Fruit fly (Drosophila melanogaster) ovary, adult (tissue): Measurements from ENCODE around the gene ric8a.

Experiments
- CG17801 ChIP-seq: fragments of 200-800 bp; optimal IDR thresholded peaks from 2 replicates; lab custom pipeline; 2019; ENCODE audit warnings: missing biosample characterization, mild to moderate bottlenecking, missing genetic modification characterization, moderate library complexity; ENCODE audit not compliant: partially characterized antibody

The ric8a gene

DNA sequence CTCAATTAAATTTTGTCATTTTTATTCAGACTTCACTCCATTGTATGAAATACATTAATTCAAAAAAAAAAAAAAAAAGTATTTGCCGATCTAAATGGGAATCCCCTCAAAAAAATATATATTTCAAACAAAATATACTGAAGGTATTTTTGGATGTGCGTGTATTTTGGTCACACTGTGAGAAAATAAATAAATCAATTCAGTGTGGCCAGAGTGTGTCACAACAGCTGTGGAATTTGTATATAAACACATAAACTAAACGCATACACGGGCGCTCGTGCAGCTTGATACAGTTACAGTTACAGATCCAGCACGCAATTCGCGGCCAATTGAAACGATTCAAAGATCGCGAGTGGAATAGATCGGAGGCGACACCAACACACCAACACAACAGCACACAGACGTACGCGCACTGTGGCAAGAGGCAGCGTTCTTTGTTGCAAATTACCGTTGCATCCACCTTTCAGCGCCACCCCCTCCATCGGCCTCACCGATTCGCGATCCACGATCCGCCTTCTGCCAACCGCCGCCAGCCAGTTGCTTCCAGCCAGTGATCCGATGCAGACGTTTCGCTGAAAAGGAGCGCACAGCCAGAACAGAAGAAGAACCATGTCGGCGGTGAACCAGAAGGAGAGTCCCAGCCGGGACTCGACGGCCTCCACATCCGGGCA, 5.7 kb upstream of the ric8a start, which contains the start of gene CG17754:
CG17754 (plus strand) TSS at position 260 of the 671 bp plus-strand sequence.
- TF ChIP-seq CG17801, result peak; percentile 62

DNA sequence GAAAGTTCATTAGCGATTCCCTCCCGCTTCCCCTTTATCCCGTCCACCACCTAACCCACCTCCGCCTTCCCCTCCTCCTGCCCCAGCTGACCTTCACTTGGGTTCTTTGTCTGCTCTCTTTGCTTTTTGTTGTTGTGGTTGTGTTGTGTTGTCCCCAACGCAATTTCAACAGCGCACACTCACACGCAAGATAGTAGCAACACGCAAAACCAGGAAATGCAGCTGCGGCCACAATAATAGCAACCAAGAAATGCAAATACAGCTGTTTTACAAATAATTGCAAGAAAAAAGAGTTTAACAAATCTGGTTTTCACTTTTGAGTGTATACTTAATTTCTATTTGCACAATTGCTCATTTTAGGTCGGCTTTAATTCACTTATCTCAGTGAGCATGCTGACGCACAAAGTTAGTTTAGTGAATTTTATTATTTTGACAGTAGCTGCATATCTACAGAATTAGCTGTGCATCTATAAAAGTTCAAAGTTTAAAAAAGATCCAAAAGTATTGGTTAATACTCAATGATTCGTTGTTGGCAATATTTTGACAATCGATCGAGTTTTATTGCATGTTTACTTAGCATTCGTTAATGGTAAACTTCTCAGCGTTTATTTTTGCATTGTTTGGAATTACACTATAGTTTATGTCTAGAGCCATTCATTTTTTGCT, 4.6 kb upstream of the ric8a start:
- TF ChIP-seq CG17801, result no peak

DNA sequence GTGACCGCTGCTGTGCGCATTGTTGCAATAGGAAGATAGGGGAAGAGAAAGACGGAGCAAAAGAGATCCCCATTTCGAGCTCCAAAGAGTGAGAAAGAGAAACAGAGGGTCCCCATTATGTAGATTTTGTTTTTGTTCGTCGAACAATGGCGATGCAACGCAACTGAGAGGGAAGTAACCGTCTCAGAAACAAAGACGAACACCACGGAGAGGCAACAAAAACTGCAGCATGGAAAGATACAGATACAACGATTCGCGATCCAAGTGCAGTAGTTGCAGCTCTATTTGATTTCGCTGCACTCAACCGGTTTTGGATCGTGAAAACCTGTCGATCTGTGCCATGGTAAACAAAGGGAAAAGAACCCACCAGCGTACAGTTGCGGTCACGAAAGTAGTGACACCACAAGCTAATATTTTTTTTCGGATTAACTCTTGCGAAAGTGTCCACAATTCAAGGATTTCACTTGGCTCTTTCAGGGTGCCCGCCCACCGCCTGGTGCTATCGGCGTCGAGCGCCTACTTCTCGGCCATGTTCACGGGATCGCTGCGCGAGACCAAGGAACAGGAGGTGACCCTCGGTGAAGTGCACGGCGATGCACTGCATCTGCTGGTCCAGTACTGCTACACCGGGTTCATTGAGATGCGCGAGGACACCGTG, 3.8 kb upstream of the ric8a start:
- TF ChIP-seq CG17801, result no peak

DNA sequence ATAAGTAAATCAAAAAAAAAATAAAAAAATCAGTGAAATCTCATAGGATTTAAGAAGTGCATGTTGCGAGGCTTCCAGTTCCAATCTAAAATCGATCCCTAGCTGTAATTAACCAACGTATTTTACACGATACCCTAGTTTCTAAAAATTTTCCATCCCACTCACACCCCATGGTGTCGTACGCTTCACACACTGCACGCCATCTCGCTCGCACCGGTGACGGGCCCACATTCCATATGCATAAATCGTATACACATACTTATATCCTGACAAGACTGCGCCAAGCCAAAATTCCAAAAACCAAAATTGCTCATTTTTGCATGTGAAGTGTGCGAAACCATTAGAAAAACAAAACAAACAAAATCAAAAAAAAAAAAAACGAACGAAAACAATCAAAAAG, 947 bp upstream of the ric8a start:
- no peak for TF ChIP-seq CG17801

DNA sequence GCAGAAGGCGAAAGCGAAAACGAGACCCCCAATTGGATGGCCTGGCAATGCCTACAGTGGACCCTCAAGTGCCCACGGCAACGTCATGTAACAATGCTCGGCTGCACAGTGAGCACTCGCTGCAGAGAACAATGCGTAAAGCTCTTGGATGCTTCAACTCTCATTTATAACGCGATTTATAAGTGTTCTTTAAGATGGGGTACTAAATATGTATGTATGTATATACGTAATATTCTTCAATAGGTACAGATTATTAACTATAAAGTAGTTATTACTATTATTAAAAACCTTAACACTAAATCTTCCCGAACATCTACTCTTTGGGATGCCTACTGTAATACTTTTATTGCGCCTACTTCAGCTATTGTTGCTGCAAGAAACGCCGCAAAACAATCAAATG, 10.1 kb downstream of the ric8a start:
- TF ChIP-seq CG17801, result peak; percentile 15

DNA sequence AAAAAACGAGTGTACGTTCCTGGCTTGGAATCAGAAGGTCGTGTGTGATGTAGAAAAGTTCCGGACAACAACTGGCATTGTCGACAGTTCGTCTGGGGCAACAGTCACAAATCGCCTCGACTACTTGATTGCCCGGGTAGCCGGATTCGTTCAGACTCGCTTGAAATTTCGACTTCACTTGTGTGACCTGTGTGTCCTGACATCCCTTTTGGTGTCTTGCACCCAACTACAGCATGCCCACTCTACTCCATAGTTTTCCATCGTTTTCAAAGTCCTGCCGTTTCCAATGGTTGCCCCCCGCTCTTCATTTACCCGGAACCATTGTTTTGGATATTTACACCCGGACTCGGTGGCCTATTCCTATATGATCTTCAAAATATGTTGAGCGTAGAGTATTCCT, 11.6 kb downstream of the ric8a start, which contains the start of gene Erk7:
Erk7 (minus strand) TSS at position 101 of the 400 bp plus-strand sequence.
- TF ChIP-seq CG17801, result no peak

DNA sequence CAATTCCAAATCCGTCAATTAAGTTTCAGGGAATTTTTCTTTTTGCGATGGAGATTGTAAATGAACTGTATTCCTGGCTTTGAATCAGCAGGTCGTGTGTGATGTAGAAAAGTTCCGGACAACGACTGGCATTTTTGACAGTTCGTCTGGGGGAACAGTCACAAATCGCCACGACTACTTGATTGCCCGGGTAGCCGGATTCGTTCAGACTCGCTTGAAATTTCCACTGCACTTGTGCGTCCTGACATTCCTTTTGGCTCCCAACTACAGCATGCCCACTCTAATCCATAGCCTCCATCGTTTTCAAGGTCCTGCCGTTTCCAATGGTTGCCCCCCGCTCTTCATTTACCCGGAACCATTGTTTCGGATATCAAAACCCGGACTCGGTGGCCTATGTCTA, 13.9 kb downstream of the ric8a start, which contains the start of gene CG17440:
CG17440 (minus strand) TSS at position 101 of the 400 bp plus-strand sequence.
- no peak for TF ChIP-seq CG17801

DNA sequence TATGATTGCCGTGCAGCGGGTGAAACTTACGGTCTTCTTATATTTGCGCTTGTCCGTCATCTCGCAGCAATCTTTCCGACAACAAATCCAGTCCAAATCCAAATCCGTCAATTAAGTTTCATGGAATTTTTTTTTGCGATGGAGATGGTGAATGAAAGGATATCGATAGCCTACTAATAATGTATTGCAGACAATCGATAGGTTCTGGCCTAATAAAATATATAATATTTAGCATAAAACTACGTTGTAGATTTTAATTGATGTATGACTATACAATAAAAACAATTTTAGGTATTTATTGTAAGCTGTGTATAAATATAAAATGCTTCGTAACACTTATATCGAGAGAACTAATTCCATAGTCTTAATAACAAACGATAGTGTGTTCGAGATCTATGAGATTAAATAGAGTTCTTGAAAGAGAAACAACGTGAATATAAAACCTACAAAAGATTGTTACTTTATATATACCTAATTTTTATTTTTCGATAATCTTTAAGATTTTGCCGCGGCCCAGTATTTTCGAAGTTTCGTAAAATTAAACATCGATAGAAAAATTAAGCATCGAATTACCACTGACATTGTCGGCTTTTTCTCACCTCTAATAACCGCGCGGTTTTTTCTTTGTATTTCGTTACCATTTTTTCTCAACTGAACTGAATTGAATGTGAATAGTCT, 17.0 kb downstream of the ric8a start, which contains the start of the genes Cfp1 and Aladin:
Cfp1 (minus strand) TSS at position 131 of the 678 bp plus-strand sequence.
Aladin (plus strand) TSS at position 584 of the 678 bp plus-strand sequence.
- TF ChIP-seq CG17801, result no peak

DNA sequence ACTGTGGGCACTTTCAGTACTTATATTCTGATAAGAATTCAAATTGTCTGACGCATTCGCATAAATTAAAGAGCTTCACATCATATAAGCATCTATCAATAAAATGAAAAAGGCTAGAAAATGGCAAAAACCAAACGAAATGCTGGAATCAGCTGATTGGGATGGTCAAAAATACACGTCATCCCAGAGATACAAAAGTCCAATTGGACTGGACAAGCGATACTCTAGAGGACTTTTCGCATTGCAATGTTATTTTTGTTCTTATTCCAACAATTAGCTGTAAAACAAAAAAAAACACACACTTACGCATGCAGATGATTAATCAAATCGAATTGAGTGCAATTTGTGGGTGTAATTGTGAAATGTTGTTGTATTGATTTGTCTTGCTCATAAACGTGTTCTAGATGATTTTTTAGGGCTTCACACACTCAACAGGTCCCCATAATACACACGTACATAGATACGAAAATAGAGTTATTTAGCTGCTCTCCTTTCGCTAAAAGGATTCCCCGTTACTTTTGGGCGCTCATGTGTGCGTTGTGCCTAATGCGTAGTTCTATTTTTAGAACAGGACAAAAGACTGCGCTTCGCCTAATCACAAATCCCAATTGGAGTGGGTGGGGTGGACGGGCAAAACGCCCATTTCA, 26.2 kb downstream of the ric8a start:
- no peak for TF ChIP-seq CG17801

DNA sequence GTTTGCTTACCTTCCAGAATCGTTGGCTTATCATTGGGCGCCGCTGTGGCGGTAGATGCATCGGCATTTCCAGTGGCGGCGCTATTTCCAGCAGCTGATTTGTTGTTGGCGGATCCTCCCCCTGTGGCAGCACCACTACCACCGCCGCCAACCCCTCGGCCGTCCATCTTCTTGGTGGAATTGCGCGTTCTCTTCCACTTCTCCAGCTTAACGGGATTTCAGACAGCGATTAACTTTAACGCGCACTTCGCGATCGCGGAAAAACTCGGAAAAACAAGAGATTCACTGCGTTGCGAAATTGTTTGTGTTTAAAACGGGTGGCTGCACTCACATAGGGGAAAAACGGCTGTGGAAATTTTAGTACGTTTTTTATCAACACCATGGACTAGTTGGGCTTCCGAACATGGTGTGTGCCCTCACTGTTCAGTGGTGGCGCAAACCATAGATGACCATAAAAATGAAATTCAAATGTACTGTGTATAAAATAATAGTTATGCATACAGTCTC, 26.9 kb downstream of the ric8a start, which contains the start of gene c11.1:
c11.1 (minus strand) TSS at position 335 of the 507 bp plus-strand sequence.
- peak; percentile 18 for TF ChIP-seq CG17801

DNA sequence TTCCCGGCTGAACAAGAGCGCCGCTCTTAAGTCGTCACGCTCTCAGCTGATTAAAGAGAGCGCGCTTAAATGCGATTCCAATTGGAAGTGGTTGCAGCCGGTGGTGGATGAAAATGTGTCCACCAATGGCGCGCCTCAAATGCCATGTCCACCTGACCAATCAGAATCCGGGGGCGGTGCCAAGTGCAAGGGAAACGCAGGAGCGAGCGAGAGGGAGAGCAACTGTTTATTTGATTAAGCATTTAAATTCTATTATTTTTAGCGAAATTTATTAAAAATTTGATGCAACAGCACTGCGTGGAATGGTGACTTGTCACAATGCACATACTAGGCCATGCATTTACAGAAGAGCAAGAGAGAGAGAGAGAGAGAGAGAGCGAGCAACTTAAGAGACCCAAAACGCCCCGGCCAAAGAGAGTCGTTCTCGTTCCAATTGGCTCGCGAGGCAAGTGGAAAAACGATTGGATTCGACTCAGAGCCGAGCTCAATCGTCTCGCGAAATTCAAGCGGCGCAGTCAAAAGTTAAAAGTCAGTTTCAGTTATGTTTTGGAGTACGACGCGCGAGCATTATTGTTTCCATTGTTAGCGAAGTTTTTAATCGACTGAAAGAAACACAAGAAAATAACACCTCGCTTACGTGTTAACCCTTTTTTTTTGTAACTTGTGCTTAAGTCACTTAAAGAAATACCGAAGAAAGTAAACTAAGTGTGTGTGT, 28.2 kb downstream of the ric8a start, which contains the start of gene lz:
lz (plus strand) TSS at position 626 of the 715 bp plus-strand sequence.
- TF ChIP-seq CG17801, result no peak

DNA sequence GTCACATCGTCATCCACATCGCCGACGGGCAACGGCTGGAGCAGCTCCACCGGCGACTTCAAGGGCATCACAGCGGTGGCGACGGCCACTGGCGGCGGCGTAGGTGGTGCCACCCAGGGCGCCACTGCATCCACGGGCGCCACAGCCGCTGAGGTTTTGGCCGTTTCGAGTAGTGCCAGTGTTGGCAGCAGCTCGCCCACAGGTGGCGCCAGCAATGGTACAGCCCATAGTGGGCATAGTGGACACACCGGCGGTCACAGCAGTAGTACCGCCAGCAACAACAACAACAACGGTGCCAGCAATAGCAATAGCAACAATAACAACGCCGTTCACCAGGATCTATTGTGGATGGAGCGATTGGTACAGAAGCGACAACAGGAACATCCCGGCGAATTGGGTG, 30.4 kb downstream of the ric8a start:
- no peak for TF ChIP-seq CG17801

DNA sequence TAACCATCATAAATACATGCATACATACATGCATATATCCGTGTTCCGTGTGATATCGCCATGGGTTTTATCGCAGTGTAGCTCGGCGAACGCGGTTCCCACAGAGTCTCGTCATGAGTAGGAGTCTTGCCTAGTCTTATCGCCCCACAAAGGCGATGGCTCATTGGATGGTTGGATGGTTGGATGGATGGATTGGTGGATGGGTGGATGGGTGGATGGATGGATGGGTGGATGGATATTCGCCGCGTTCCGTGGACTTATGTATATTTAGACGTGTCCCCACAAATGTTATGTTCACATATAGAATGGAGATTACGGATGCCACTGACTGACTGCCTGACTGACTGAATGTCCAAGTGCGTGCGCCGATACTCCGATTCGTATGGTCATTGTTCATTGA, 35.3 kb downstream of the ric8a start:
- TF ChIP-seq CG17801, result no peak

DNA sequence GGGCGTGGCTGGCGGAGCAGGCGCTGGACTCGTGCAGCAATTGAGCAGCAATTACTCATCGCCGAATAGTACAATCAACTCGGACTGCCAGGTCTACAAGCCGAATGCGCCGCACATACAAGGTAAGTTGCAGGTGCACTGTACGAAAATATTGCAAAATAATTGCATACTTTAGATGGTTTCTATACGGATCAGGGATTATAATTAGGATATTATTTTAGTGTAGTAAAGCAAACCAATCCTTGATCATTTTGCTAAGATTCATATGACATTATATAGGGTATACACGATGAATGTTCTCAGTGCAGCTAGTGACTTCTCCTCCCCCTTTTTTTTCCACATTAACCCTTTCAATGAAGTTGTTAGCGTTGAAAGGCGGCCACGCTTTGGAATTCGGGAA, 39.5 kb downstream of the ric8a start:
- TF ChIP-seq CG17801, result no peak

DNA sequence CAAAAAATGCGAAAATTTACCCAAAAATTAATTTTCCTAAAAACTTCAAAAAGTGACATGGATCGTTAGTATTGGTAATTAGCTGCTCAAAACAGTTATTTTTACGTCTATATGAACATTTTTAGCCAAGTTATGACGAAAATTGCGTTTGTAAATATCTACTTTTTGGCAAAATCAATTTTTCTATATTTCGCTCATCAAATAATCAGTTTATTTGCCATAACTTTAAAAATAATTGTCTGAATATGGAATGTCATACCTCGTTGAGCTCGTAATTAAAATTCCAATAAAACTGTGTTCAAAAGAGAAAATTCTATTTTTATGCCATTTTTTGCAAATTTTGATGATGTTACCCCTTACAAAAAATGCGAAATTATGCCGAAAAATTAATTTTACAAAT, 40.5 kb downstream of the ric8a start:
- TF ChIP-seq CG17801, result no peak
